Fruit fly (Drosophila melanogaster) whole organism, pupa: ENCODE measurements around the gene mld.
A peak's percentile ranks its signal among the peaks of the same experiment; 100 is the strongest.

Experiments
- CG10348 ChIP-seq: fragments of 200-800 bp; sonication (Bioruptor generic); IDR thresholded peaks from 2 replicates; pipeline ENCODE4 v1.3.6; 2022; ENCODE audit warnings: missing biosample characterization, missing genetic modification characterization
- CG12605 ChIP-seq: fragments of 200-800 bp; sonication (Bioruptor generic); IDR thresholded peaks from 2 replicates; pipeline ENCODE4 v1.3.6; 2022; ENCODE audit warnings: missing biosample characterization, missing genetic modification characterization
- CG13204 ChIP-seq: fragments of 200-800 bp; sonication (Bioruptor generic); optimal IDR thresholded peaks from 2 replicates; lab custom pipeline; 2018; ENCODE audit warnings: missing biosample characterization, mild to moderate bottlenecking, missing genetic modification characterization, moderate library complexity
- CG14655 ChIP-seq: fragments of 200-800 bp; sonication (Bioruptor generic); optimal IDR thresholded peaks from 3 replicates; lab custom pipeline; 2017; ENCODE audit warnings: mild to moderate bottlenecking, missing biosample characterization, missing genetic modification reagents, missing genetic modification characterization
- CG15710 ChIP-seq: fragments of 200-800 bp; sonication (Bioruptor generic); optimal IDR thresholded peaks from 2 replicates; lab custom pipeline; 2018; ENCODE audit warnings: missing biosample characterization, mild to moderate bottlenecking, missing genetic modification characterization, moderate library complexity
- CG17806 ChIP-seq: fragments of 200-800 bp; sonication (Bioruptor generic); optimal IDR thresholded peaks from 2 replicates; lab custom pipeline; 2018; ENCODE audit warnings: missing biosample characterization, mild to moderate bottlenecking, missing genetic modification characterization, moderate library complexity
- CG32121 ChIP-seq: fragments of 200-800 bp; sonication (Bioruptor generic); IDR thresholded peaks from 2 replicates; pipeline ENCODE4 v1.3.6; 2022; ENCODE audit warnings: missing biosample characterization, missing genetic modification characterization
- CG34367 ChIP-seq: fragments of 200-800 bp; sonication (Bioruptor generic); optimal IDR thresholded peaks from 2 replicates; lab custom pipeline; 2018; ENCODE audit warnings: missing biosample characterization, mild to moderate bottlenecking, missing genetic modification characterization
- CG4496 ChIP-seq: fragments of 200-800 bp; sonication (Bioruptor generic); IDR thresholded peaks from 3 replicates; pipeline ENCODE4 v1.3.6; 2022; ENCODE audit warnings: missing biosample characterization, missing genetic modification characterization
- CG8159 ChIP-seq: fragments of 200-800 bp; sonication (Bioruptor generic); optimal IDR thresholded peaks from 3 replicates; lab custom pipeline; 2018; ENCODE audit warnings: missing biosample characterization, mild to moderate bottlenecking, missing genetic modification characterization, moderate library complexity
- CG8301 ChIP-seq: fragments of 200-800 bp; sonication (Bioruptor generic); optimal IDR thresholded peaks from 2 replicates; lab custom pipeline; 2018; ENCODE audit warnings: missing biosample characterization, mild to moderate bottlenecking, missing genetic modification characterization
- CG9948 ChIP-seq: fragments of 200-800 bp; sonication (Bioruptor generic); optimal IDR thresholded peaks from 2 replicates; lab custom pipeline; 2018; ENCODE audit warnings: missing biosample characterization, mild to moderate bottlenecking, missing genetic modification characterization, moderate library complexity
- D1 ChIP-seq: fragments of 200-800 bp; sonication (Bioruptor generic); optimal IDR thresholded peaks from 2 replicates; lab custom pipeline; 2018; ENCODE audit warnings: missing biosample characterization, mild to moderate bottlenecking, missing genetic modification characterization, moderate library complexity
- EcR ChIP-seq: fragments of 200-800 bp; sonication (Bioruptor generic); optimal IDR thresholded peaks from 3 replicates; lab custom pipeline; 2019; ENCODE audit warnings: missing biosample characterization, missing genetic modification characterization, mild to moderate bottlenecking, moderate library complexity, missing genetic modification reagents
- Ets98B ChIP-seq: fragments of 200-800 bp; sonication (Bioruptor generic); IDR thresholded peaks from 2 replicates; pipeline ENCODE4 v1.3.6; 2022; ENCODE audit warnings: missing biosample characterization, missing genetic modification characterization
- Pif1A ChIP-seq: fragments of 200-800 bp; sonication (Bioruptor generic); optimal IDR thresholded peaks from 3 replicates; lab custom pipeline; 2016; ENCODE audit warnings: missing biosample characterization, missing genetic modification characterization
- Pif1B ChIP-seq: fragments of 200-800 bp; sonication (Bioruptor generic); optimal IDR thresholded peaks from 3 replicates; lab custom pipeline; 2016; ENCODE audit warnings: missing biosample characterization, missing genetic modification characterization
- Snoo ChIP-seq: fragments of 200-800 bp; sonication (Bioruptor generic); optimal IDR thresholded peaks from 3 replicates; lab custom pipeline; 2017; ENCODE audit warnings: missing biosample characterization, mild to moderate bottlenecking, missing genetic modification characterization, inconsistent platforms
- fd96Ca ChIP-seq: fragments of 200-800 bp; sonication (Bioruptor generic); IDR thresholded peaks from 3 replicates; pipeline ENCODE4 v1.3.6; 2022; ENCODE audit warnings: missing biosample characterization, missing genetic modification characterization
- gl ChIP-seq: fragments of 200-800 bp; sonication (Bioruptor generic); optimal IDR thresholded peaks from 2 replicates; lab custom pipeline; 2018; ENCODE audit warnings: missing biosample characterization, mild to moderate bottlenecking, missing genetic modification characterization
- rn ChIP-seq: fragments of 200-800 bp; sonication (Bioruptor generic); IDR thresholded peaks from 2 replicates; pipeline ENCODE4 v1.3.6; 2022; ENCODE audit warnings: missing biosample characterization, missing genetic modification characterization

Gene mld

DNA sequence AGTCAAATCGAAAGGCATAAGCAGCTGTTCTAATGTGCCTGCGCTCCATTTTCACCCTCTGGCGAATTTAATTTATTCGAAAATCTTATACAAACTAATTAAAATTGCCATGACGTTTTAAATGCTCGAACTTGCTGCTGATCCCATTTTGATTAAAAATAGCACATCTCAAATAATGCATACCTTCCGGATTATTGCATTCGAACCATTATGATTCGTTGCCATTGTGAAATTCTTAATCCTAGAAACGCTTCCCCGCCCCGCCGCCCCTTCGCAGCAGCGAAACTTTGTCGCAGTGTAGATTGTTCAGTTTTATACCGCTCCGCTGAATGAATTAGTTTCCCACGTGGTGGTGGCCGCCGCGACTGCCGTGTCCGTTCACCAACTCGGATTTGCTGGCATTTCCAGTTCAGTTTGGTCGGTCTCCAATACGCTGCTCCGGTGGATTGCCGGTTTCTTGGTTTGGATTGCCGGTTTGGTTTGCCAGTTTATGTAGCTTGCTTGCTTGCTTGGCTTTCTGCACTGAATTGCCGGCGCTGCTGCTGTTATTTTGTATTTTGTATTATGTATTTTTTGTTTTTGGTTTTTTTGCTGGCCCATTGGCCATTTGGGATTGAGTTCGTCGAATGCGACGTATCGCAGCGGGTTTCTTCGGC is 13.2 kb downstream of the mld start:
- TF ChIP-seq CG14655 (GFP tag; lab: Kevin White, UChicago) (peak; percentile 59), Snoo (tag; lab: Kevin White, UChicago) (no peak), rn (no peak), Pif1A (peak; percentile 54), Pif1B (peak; percentile 10), CG10348 (GFP tag; lab: Robert Waterston, UW) (no peak), CG8159 (tag; lab: Kevin White, UChicago) (peak; percentile 8), CG15710 (tag; lab: Kevin White, UChicago) (no peak), CG13204 (GFP tag; lab: Kevin White, UChicago) (no peak), CG12605 (peak; percentile 26; the same call in 1 of the 2 replicates), CG17806 (peak; percentile 13), CG9948 (tag; lab: Kevin White, UChicago) (peak; percentile 19), Ets98B (GFP tag; lab: Robert Waterston, UW) (no peak; the same call in 1 of the 2 replicates), gl (no peak), CG8301 (tag; lab: Kevin White, UChicago) (peak; percentile 52), EcR (GFP tag; lab: Kevin White, UChicago) (no peak), D1 (no peak), CG4496 (GFP tag; lab: Robert Waterston, UW) (peak; percentile 55; the same call in 2 of the 3 replicates), CG34367 (tag; lab: Kevin White, UChicago) (no peak), CG32121 (GFP tag; lab: Robert Waterston, UW) (peak; percentile 47; the same call in 1 of the 2 replicates), fd96Ca (GFP tag; lab: Robert Waterston, UW) (peak; percentile 58; the same call in 1 of the 3 replicates)

DNA sequence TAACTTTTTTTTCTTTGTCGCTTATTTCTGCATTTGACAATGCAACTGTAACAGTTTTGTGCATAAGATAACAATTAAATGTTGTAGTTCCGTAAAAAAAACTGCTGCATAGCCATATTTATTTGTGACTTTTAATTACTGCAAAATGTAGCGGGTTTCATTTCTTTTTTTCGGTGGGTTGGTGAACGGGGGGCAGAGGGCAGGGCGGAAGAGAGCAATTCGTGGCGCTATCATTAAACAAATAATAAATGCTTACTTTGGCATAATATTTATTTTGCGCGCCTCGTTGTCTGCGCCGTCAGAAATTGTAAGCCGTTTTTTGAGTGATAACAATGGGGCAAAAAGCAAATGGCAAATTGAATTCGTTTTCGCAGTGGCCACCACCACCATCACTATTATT is 15.6 kb downstream of the mld start:
- no peak for TF ChIP-seq Snoo (tag; lab: Kevin White, UChicago)
- TF ChIP-seq D1 = no peak
- TF ChIP-seq Pif1B = no peak
- no peak for TF ChIP-seq CG9948 (tag; lab: Kevin White, UChicago)
- TF ChIP-seq CG4496 (GFP tag; lab: Robert Waterston, UW) = 0 out of 3 replicates have a peak, but pooled peaks have one; percentile 21
- no peak for TF ChIP-seq CG12605

dm6 chr3R:24603399-24604131 is 18.1 kb downstream of the mld start:
- no peak for TF ChIP-seq CG10348 (GFP tag; lab: Robert Waterston, UW)
- TF ChIP-seq CG8159 (tag; lab: Kevin White, UChicago) = peak; percentile 25
- TF ChIP-seq gl = peak; percentile 40
- peak; percentile 18 for TF ChIP-seq Pif1B
- TF ChIP-seq Pif1A = peak; percentile 40
- TF ChIP-seq CG8301 (tag; lab: Kevin White, UChicago) = no peak
- TF ChIP-seq D1 = no peak
- no peak; the same call in 1 of the 2 replicates for TF ChIP-seq CG12605
- peak; percentile 15 for TF ChIP-seq CG17806
- TF ChIP-seq CG13204 (GFP tag; lab: Kevin White, UChicago) = peak; percentile 48
- TF ChIP-seq CG15710 (tag; lab: Kevin White, UChicago) = peak; percentile 47
- no peak for TF ChIP-seq fd96Ca (GFP tag; lab: Robert Waterston, UW)
- no peak for TF ChIP-seq CG32121 (GFP tag; lab: Robert Waterston, UW)
- peak; percentile 48 for TF ChIP-seq Snoo (tag; lab: Kevin White, UChicago)
- TF ChIP-seq EcR (GFP tag; lab: Kevin White, UChicago) = peak; percentile 91
- TF ChIP-seq CG9948 (tag; lab: Kevin White, UChicago) = peak; percentile 10
- TF ChIP-seq CG14655 (GFP tag; lab: Kevin White, UChicago) = peak; percentile 37
- TF ChIP-seq, all 21 proteins: peak for 11

- TF ChIP-seq CG8301 (tag; lab: Kevin White, UChicago) = no peak
- 0 out of 2 replicates have a peak, but pooled peaks have one; percentile 18 for TF ChIP-seq CG32121 (GFP tag; lab: Robert Waterston, UW)
Measured at dm6 chr3R:24604165-24604564, 18.7 kb downstream of the mld start.

DNA sequence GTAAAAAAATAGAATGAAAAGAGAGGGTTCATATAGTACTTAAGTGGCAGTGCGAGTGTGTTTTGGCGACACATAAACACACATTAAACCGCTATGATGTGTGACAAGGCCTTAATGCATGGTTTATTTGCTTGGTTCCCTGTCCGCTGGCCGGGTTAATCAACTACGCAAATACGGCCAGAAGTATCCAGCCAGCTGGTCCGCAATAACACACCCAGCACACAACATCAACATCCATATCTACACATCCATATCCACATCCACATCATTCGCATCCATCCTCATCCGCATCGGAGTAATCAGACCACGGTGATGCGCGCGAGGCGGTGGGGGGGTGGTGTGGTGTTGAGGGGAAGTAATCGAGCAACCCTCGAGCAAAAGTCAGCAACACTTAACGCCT is 21.4 kb downstream of the mld start:
- TF ChIP-seq EcR (GFP tag; lab: Kevin White, UChicago) = peak; percentile 59
- no peak for TF ChIP-seq CG10348 (GFP tag; lab: Robert Waterston, UW)
- TF ChIP-seq CG32121 (GFP tag; lab: Robert Waterston, UW) = no peak
- TF ChIP-seq CG15710 (tag; lab: Kevin White, UChicago) = no peak
- TF ChIP-seq CG8159 (tag; lab: Kevin White, UChicago) = no peak
- TF ChIP-seq, all 21 proteins: peak for 1

DNA sequence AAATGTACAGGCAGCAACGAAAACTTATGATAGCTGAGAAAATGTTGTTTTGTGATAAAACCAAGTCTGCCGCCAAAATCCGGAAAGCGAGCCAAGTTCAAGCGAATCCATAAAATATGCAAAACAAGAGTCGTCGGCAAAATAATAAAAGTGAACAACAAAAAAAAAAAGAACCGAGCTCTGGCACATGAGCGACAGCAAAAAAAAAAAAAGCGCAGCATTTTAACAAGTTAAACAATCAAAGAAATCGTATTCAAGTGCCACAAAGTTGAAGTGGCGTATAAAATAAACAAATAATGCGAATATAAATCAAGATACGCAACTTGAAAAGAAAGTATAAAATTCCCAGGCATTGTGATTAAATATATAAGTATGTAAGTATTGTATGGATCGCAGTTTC is 22.9 kb downstream of the mld start:
- TF ChIP-seq fd96Ca (GFP tag; lab: Robert Waterston, UW) = no peak
- TF ChIP-seq CG17806 = peak; percentile 3
- TF ChIP-seq CG9948 (tag; lab: Kevin White, UChicago) = no peak
- no peak for TF ChIP-seq CG13204 (GFP tag; lab: Kevin White, UChicago)
- TF ChIP-seq Snoo (tag; lab: Kevin White, UChicago) = no peak
- no peak for TF ChIP-seq CG34367 (tag; lab: Kevin White, UChicago)
- peak; percentile 23 for TF ChIP-seq CG8159 (tag; lab: Kevin White, UChicago)
- no peak for TF ChIP-seq CG4496 (GFP tag; lab: Robert Waterston, UW)
- TF ChIP-seq gl = peak; percentile 29
